Worm (Caenorhabditis elegans) whole organism, L2 larva: ENCODE results near the gene slo-2.

ENCODE experiments used
- C34F6.9 ChIP-seq: fragments of 150-350 bp; optimal IDR thresholded peaks from 2 replicates; lab custom pipeline; 2014; ENCODE audit warnings: missing biosample characterization, missing genetic modification characterization
- F13H6.1 ChIP-seq: sonication (generic microtip); optimal IDR thresholded peaks from 2 replicates; lab custom pipeline; 2016; ENCODE audit warnings: missing genetic modification characterization, missing compliant biosample characterization
- R02D3.7 ChIP-seq: fragments of 150-350 bp; optimal IDR thresholded peaks from 2 replicates; lab custom pipeline; 2014; ENCODE audit warnings: missing biosample characterization, missing genetic modification characterization
- Y55F3AM.14 ChIP-seq: fragments of 200-800 bp; sonication (Bioruptor generic); optimal IDR thresholded peaks from 2 replicates; lab custom pipeline; 2018; ENCODE audit warnings: mild to moderate bottlenecking, missing genetic modification characterization, missing compliant biosample characterization
- ZK546.5 ChIP-seq: sonication (generic microtip); optimal IDR thresholded peaks from 2 replicates; lab custom pipeline; 2017; ENCODE audit warnings: missing biosample characterization, missing genetic modification characterization
- alr-1 ChIP-seq: fragments of 150-350 bp; optimal IDR thresholded peaks from 2 replicates; lab custom pipeline; 2014; ENCODE audit warnings: missing biosample characterization, missing genetic modification characterization
- aly-2 ChIP-seq: fragments of 150-350 bp; optimal IDR thresholded peaks from 2 replicates; lab custom pipeline; 2014; ENCODE audit warnings: missing biosample characterization, missing genetic modification characterization
- ama-1 ChIP-seq: fragments of 150-350 bp; optimal IDR thresholded peaks from 2 replicates; lab custom pipeline; 2018; ENCODE audit warnings: inconsistent platforms
- blmp-1 ChIP-seq: sonication (generic microtip); optimal IDR thresholded peaks from 2 replicates; lab custom pipeline; 2017; ENCODE audit warnings: missing genetic modification characterization, mild to moderate bottlenecking, missing compliant biosample characterization, antibody characterized with exemption, moderate library complexity; ENCODE audit not compliant: insufficient read depth
- ceh-16 ChIP-seq: fragments of 150-350 bp; optimal IDR thresholded peaks from 2 replicates; lab custom pipeline; 2014; ENCODE audit warnings: missing biosample characterization, missing genetic modification characterization
- ceh-82 ChIP-seq: fragments of 150-350 bp; optimal IDR thresholded peaks from 2 replicates; lab custom pipeline; 2014; ENCODE audit warnings: missing biosample characterization, missing genetic modification characterization
- crh-2 ChIP-seq: sonication (generic microtip); optimal IDR thresholded peaks from 2 replicates; lab custom pipeline; 2017; ENCODE audit warnings: missing biosample characterization, missing genetic modification characterization
- dmd-4 ChIP-seq: sonication (generic microtip); optimal IDR thresholded peaks from 2 replicates; lab custom pipeline; 2017; ENCODE audit warnings: missing biosample characterization, missing genetic modification characterization
- egl-27 ChIP-seq: sonication (generic microtip); optimal IDR thresholded peaks from 3 replicates; lab custom pipeline; 2017; ENCODE audit warnings: missing biosample characterization, missing genetic modification reagents, missing genetic modification characterization
- elt-1 ChIP-seq: fragments of 150-350 bp; optimal IDR thresholded peaks from 2 replicates; lab custom pipeline; 2014; ENCODE audit warnings: missing biosample characterization, missing genetic modification characterization
- elt-3 ChIP-seq: sonication (generic microtip); optimal IDR thresholded peaks from 2 replicates; lab custom pipeline; 2017; ENCODE audit warnings: missing biosample characterization, missing genetic modification characterization
- fos-1 ChIP-seq: fragments of 150-350 bp; optimal IDR thresholded peaks from 2 replicates; lab custom pipeline; 2014; ENCODE audit warnings: missing biosample characterization, missing genetic modification characterization
- gmeb-1 ChIP-seq: fragments of 150-350 bp; optimal IDR thresholded peaks from 2 replicates; lab custom pipeline; 2014; ENCODE audit warnings: missing biosample characterization, missing genetic modification characterization
- lin-11 ChIP-seq: fragments of 150-350 bp; sonication (generic microtip); optimal IDR thresholded peaks from 2 replicates; lab custom pipeline; 2014; ENCODE audit warnings: missing biosample characterization, missing genetic modification characterization, inconsistent platforms, mixed read lengths
- lin-13 ChIP-seq: fragments of 150-350 bp; optimal IDR thresholded peaks from 2 replicates; lab custom pipeline; 2014; ENCODE audit warnings: missing biosample characterization, missing genetic modification reagents, missing genetic modification characterization
- lin-39 ChIP-seq: fragments of 150-350 bp; optimal IDR thresholded peaks from 2 replicates; lab custom pipeline; 2014; ENCODE audit warnings: missing biosample characterization, missing genetic modification reagents, missing genetic modification characterization
- lsy-2 ChIP-seq, 2 experiments: fragments of 150-350 bp in 1 of 2; sonication (generic microtip) in 1 of 2; optimal IDR thresholded peaks; 2 replicates each; lab custom pipeline; 2014 to 2017; ENCODE audit warnings: missing biosample characterization in 2 of 2, missing genetic modification characterization in 2 of 2
- mab-5 ChIP-seq: fragments of 150-350 bp; optimal IDR thresholded peaks from 2 replicates; lab custom pipeline; 2014; ENCODE audit warnings: missing biosample characterization, missing genetic modification characterization
- mbf-1 ChIP-seq: sonication (generic microtip); optimal IDR thresholded peaks from 2 replicates; lab custom pipeline; 2017; ENCODE audit warnings: missing biosample characterization, missing genetic modification characterization
- mdl-1 ChIP-seq, 2 experiments: fragments of 150-350 bp in 1 of 2; sonication (generic microtip) in 1 of 2; optimal IDR thresholded peaks; 2 replicates each; lab custom pipeline; 2017; ENCODE audit warnings: missing biosample characterization in 2 of 2, missing genetic modification characterization in 2 of 2
- nhr-10 ChIP-seq: sonication (generic microtip); optimal IDR thresholded peaks from 2 replicates; lab custom pipeline; 2017; ENCODE audit warnings: missing biosample characterization, missing genetic modification characterization
- nhr-11 ChIP-seq: fragments of 150-350 bp; optimal IDR thresholded peaks from 2 replicates; lab custom pipeline; 2014; ENCODE audit warnings: missing biosample characterization, missing genetic modification characterization
- nhr-12 ChIP-seq: fragments of 150-350 bp; optimal IDR thresholded peaks from 2 replicates; lab custom pipeline; 2014; ENCODE audit warnings: missing biosample characterization, missing genetic modification characterization
- nhr-129 ChIP-seq: fragments of 150-350 bp; optimal IDR thresholded peaks from 2 replicates; lab custom pipeline; 2014; ENCODE audit warnings: missing biosample characterization, missing genetic modification characterization
- nhr-21 ChIP-seq: fragments of 150-350 bp; optimal IDR thresholded peaks from 2 replicates; lab custom pipeline; 2014; ENCODE audit warnings: missing biosample characterization, missing genetic modification characterization
- nhr-23 ChIP-seq: fragments of 150-350 bp; optimal IDR thresholded peaks from 2 replicates; lab custom pipeline; 2014; ENCODE audit warnings: missing biosample characterization, missing genetic modification reagents, missing genetic modification characterization
- nhr-237 ChIP-seq: fragments of 150-350 bp; optimal IDR thresholded peaks from 2 replicates; lab custom pipeline; 2014; ENCODE audit warnings: missing biosample characterization, missing genetic modification characterization
- nhr-25 ChIP-seq: fragments of 150-350 bp; sonication (generic microtip); optimal IDR thresholded peaks from 3 replicates; lab custom pipeline; 2014; ENCODE audit warnings: missing biosample characterization, missing genetic modification characterization
- nhr-6 ChIP-seq: fragments of 150-350 bp; optimal IDR thresholded peaks from 2 replicates; lab custom pipeline; 2014; ENCODE audit warnings: missing biosample characterization, missing genetic modification characterization
- nhr-77 ChIP-seq: fragments of 150-350 bp; optimal IDR thresholded peaks from 2 replicates; lab custom pipeline; 2014; ENCODE audit warnings: missing biosample characterization, missing genetic modification characterization
- peb-1 ChIP-seq: fragments of 150-350 bp; optimal IDR thresholded peaks from 2 replicates; lab custom pipeline; 2014; ENCODE audit warnings: missing biosample characterization, missing genetic modification characterization
- sem-4 ChIP-seq: fragments of 150-350 bp; optimal IDR thresholded peaks from 2 replicates; lab custom pipeline; 2014; ENCODE audit warnings: missing biosample characterization, missing genetic modification reagents, missing genetic modification characterization
- skn-1 ChIP-seq: sonication (generic microtip); optimal IDR thresholded peaks from 2 replicates; lab custom pipeline; 2017; ENCODE audit warnings: missing biosample characterization, missing genetic modification characterization
- sma-3 ChIP-seq: sonication (generic microtip); optimal IDR thresholded peaks from 2 replicates; lab custom pipeline; 2016; ENCODE audit warnings: missing genetic modification reagents, missing genetic modification characterization, missing compliant biosample characterization
- sma-9 ChIP-seq, 2 experiments: fragments of 150-350 bp in 1 of 2; sonication (generic microtip) in 1 of 2; optimal IDR thresholded peaks; 2 replicates each; lab custom pipeline; 2014 to 2016; ENCODE audit warnings: missing genetic modification characterization in 2 of 2, mild to moderate bottlenecking in 1 of 2, missing biosample characterization in 1 of 2, missing compliant biosample characterization in 1 of 2, missing genetic modification reagents in 1 of 2, moderate library complexity in 1 of 2
- snpc-4 ChIP-seq: fragments of 150-350 bp; optimal IDR thresholded peaks from 2 replicates; lab custom pipeline; 2014; ENCODE audit warnings: missing biosample characterization, missing genetic modification characterization
- unc-39 ChIP-seq: fragments of 150-350 bp; optimal IDR thresholded peaks from 2 replicates; lab custom pipeline; 2014; ENCODE audit warnings: missing biosample characterization, missing genetic modification characterization
- unc-55 ChIP-seq: fragments of 150-350 bp; sonication (generic microtip); optimal IDR thresholded peaks from 3 replicates; lab custom pipeline; 2014; ENCODE audit warnings: missing biosample characterization, missing genetic modification reagents, missing genetic modification characterization
- unc-62 ChIP-seq: fragments of 150-350 bp; optimal IDR thresholded peaks from 2 replicates; lab custom pipeline; 2014; ENCODE audit warnings: missing biosample characterization, missing genetic modification reagents, missing genetic modification characterization
- zag-1 ChIP-seq: fragments of 150-350 bp; optimal IDR thresholded peaks from 2 replicates; lab custom pipeline; 2014; ENCODE audit warnings: missing biosample characterization, missing genetic modification characterization
- ztf-1 ChIP-seq: fragments of 200-800 bp; sonication (Bioruptor generic); conservative IDR thresholded peaks from 2 replicates; pipeline ENCODE4 v1.3.6; 2022; ENCODE audit warnings: missing genetic modification characterization, missing compliant biosample characterization
- ztf-11 ChIP-seq: sonication (generic microtip); optimal IDR thresholded peaks from 2 replicates; lab custom pipeline; 2017; ENCODE audit warnings: missing biosample characterization, missing genetic modification characterization
- ztf-4 ChIP-seq: fragments of 150-350 bp; optimal IDR thresholded peaks from 2 replicates; lab custom pipeline; 2014; ENCODE audit warnings: missing biosample characterization, missing genetic modification characterization

The slo-2 gene

DNA sequence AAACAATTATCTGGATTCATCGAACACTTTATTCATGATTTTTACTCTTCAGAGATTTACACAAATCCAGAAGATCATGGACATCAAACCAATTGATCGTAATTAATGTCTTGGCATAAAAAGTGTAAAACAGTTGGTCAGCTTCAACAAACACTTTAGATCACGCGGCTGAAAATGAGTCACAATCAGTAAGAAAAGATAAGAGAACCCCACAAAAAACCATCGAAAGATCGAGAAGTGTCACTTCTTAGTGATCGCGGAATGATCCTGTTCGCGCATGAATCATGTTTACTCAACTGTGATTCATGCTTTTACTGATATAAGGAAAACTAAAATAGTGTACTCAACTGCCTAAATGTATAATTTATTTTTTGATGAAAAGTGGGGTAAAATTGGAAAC, 3.7 kb upstream of the slo-2 start:
- TF ChIP-seq nhr-11 (tag; lab: Kevin White, UChicago) (no peak), ceh-82 (no peak), sma-3 (GFP tag; lab: Kevin White, UChicago) (peak; percentile 70), F13H6.1 (tag; lab: Kevin White, UChicago) (peak; percentile 66), snpc-4 (tag; lab: Kevin White, UChicago) (no peak), fos-1 (tag; lab: Kevin White, UChicago) (peak; percentile 66), nhr-77 (tag; lab: Kevin White, UChicago) (no peak), elt-1 (no peak), nhr-237 (tag; lab: Kevin White, UChicago) (no peak), lin-39 (no peak), gmeb-1 (tag; lab: Kevin White, UChicago) (no peak), nhr-23 (no peak), mdl-1 (tag; optimal IDR thresholded peaks at IDR 0.05; lab: Kevin White, UChicago) (no peak), zag-1 (tag; lab: Kevin White, UChicago) (no peak), Y55F3AM.14 (no peak), ztf-1 (no peak), lin-13 (GFP tag; lab: Kevin White, UChicago) (no peak), sem-4 (tag; lab: Kevin White, UChicago) (no peak), unc-39 (no peak), skn-1 (no peak), peb-1 (tag; lab: Kevin White, UChicago) (no peak), crh-2 (peak; percentile 41), C34F6.9 (peak; percentile 63), nhr-10 (tag; lab: Kevin White, UChicago) (no peak), ztf-4 (tag; lab: Kevin White, UChicago) (no peak), alr-1 (tag; lab: Kevin White, UChicago) (no peak), unc-62 (GFP tag; lab: Kevin White, UChicago) (no peak), ZK546.5 (tag; lab: Kevin White, UChicago) (no peak), ceh-16 (tag; lab: Kevin White, UChicago) (no peak), dmd-4 (tag; lab: Kevin White, UChicago) (no peak), nhr-21 (no peak), blmp-1 (tag; lab: Kevin White, UChicago) (no peak), ama-1 (lab: Kevin White, UChicago) (no peak), ztf-11 (tag; lab: Kevin White, UChicago) (no peak), nhr-6 (tag; lab: Kevin White, UChicago) (no peak), lsy-2 (tag; optimal IDR thresholded peaks at IDR 0.05; lab: Kevin White, UChicago) (peak in 1 of 2 experiments; percentile 39), unc-55 (no peak), sma-9 (GFP tag; optimal IDR thresholded peaks at IDR 0.05; lab: Kevin White, UChicago) (peak; percentile 61), sma-9 (tag; optimal IDR thresholded peaks at IDR 0.05; lab: Kevin White, UChicago) (no peak), R02D3.7 (tag; lab: Kevin White, UChicago) (no peak), mbf-1 (tag; lab: Kevin White, UChicago) (no peak), nhr-12 (tag; lab: Kevin White, UChicago) (no peak), nhr-129 (tag; lab: Kevin White, UChicago) (peak; percentile 42), mab-5 (no peak), aly-2 (no peak), nhr-25 (tag; lab: Kevin White, UChicago) (no peak), elt-3 (tag; lab: Kevin White, UChicago) (no peak), lin-11 (tag; lab: Kevin White, UChicago) (no peak), egl-27 (tag; lab: Kevin White, UChicago) (no peak)
- TF ChIP-seq, all 48 proteins: peak for 8
